Worm (Caenorhabditis elegans): Measurements from ENCODE around the gene htp-1.

ce11 chrIV:5366567-5366966 is 24.8 kb downstream of the htp-1 start, which contains the start of gene sand-1:
- TF ChIP-seq him-1 (tag; optimal IDR thresholded peaks at IDR 0.05) (no peak), dao-5 (tag; optimal IDR thresholded peaks at IDR 0.05) (no peak), W03F9.2 (tag; optimal IDR thresholded peaks at IDR 0.05) (no peak)
